Fruit fly (Drosophila melanogaster) whole organism, wandering third instar larva: Measurements from ENCODE around the gene Polr2I.

Source experiments
- Abd-B ChIP-seq: fragments of >200 bp; optimal IDR thresholded peaks from 2 replicates; lab custom pipeline; 2017; ENCODE audit warnings: missing biosample characterization, missing genetic modification characterization
- dl ChIP-seq, 2 experiments: fragments of 175-275, 200-275 bp in 1 of 2; fragments of 200-275 bp in 1 of 2; sonication (Bioruptor generic); optimal IDR thresholded peaks; lab custom pipeline; 2018; ENCODE audit warnings: mild to moderate bottlenecking in 2 of 2, missing biosample characterization in 2 of 2, missing genetic modification characterization in 2 of 2, moderate library complexity in 2 of 2; ENCODE audit not compliant: partially characterized antibody in 2 of 2, insufficient read depth in 1 of 2
- fru ChIP-seq: fragments of 200-800 bp; sonication (Bioruptor generic); optimal IDR thresholded peaks from 3 replicates; lab custom pipeline; 2016; ENCODE audit warnings: missing biosample characterization, mild to moderate bottlenecking, missing genetic modification characterization
- h ChIP-seq: fragments of 200-800 bp; sonication (Bioruptor generic); optimal IDR thresholded peaks from 3 replicates; lab custom pipeline; 2016; ENCODE audit warnings: missing biosample characterization, mild to moderate bottlenecking, missing genetic modification characterization

- no peak for TF ChIP-seq fru (GFP tag; lab: Kevin White, UChicago)
- TF ChIP-seq dl (GFP tag; optimal IDR thresholded peaks at IDR 0.05; lab: Kevin White, UChicago; ENCODE audit: insufficient read depth in 1 of 2, partially characterized antibody in 2 of 2): no peak
- TF ChIP-seq h: no peak
- no peak for TF ChIP-seq Abd-B (GFP tag; lab: Kevin White, UChicago)
These were observed 35.9 kb downstream of the Polr2I start for dm6 chr3R:14344767-14345166.
